Fruit fly (Drosophila melanogaster) whole organism, adult: ENCODE results near the gene CG4301.

Experiments used
- CG11617 ChIP-seq: fragments of 200-800 bp; sonication (Bioruptor generic); optimal IDR thresholded peaks from 2 replicates; lab custom pipeline; 2017; ENCODE audit warnings: mild to moderate bottlenecking, missing biosample characterization, missing genetic modification reagents, missing genetic modification characterization
- CG12768 ChIP-seq: fragments of 200-800 bp; sonication (Bioruptor generic); optimal IDR thresholded peaks from 2 replicates; lab custom pipeline; 2017; ENCODE audit warnings: missing biosample characterization, missing genetic modification characterization, mild to moderate bottlenecking, moderate library complexity, missing genetic modification reagents
- CG1620 ChIP-seq: fragments of 200-800 bp; sonication (Bioruptor generic); optimal IDR thresholded peaks from 2 replicates; lab custom pipeline; 2016; ENCODE audit warnings: missing biosample characterization, missing genetic modification characterization
- CG33017 ChIP-seq: fragments of 200-800 bp; sonication (Bioruptor generic); optimal IDR thresholded peaks from 2 replicates; lab custom pipeline; 2018; ENCODE audit warnings: missing biosample characterization, mild to moderate bottlenecking, missing genetic modification characterization, moderate library complexity
- CG5204 ChIP-seq: fragments of 200-800 bp; sonication (Bioruptor generic); optimal IDR thresholded peaks from 2 replicates; lab custom pipeline; 2016; ENCODE audit warnings: missing biosample characterization, missing genetic modification characterization
- CG7101 ChIP-seq: fragments of 200-800 bp; sonication (Bioruptor generic); optimal IDR thresholded peaks from 2 replicates; lab custom pipeline; 2018; ENCODE audit warnings: missing biosample characterization, mild to moderate bottlenecking, missing genetic modification characterization, moderate library complexity
- Clk ChIP-seq: fragments of 200-800 bp; sonication (Bioruptor generic); optimal IDR thresholded peaks from 2 replicates; lab custom pipeline; 2017; ENCODE audit warnings: missing biosample characterization, missing genetic modification characterization
- Crg-1 ChIP-seq: fragments of 200-800 bp; sonication (Bioruptor generic); optimal IDR thresholded peaks from 2 replicates; lab custom pipeline; 2016; ENCODE audit warnings: missing biosample characterization, missing genetic modification characterization
- Hr96 ChIP-seq: fragments of 200-800 bp; sonication (Bioruptor generic); optimal IDR thresholded peaks from 2 replicates; lab custom pipeline; 2016; ENCODE audit warnings: missing biosample characterization, missing genetic modification characterization
- bab1 ChIP-seq: fragments of 200-800 bp; sonication (Bioruptor generic); optimal IDR thresholded peaks from 3 replicates; lab custom pipeline; 2019; ENCODE audit warnings: missing biosample characterization, mild to moderate bottlenecking, missing genetic modification characterization, moderate library complexity
- cnc ChIP-seq, 2 experiments: fragments of >200 bp; optimal IDR thresholded peaks; 2 replicates each; lab custom pipeline; 2017
- kay ChIP-seq: fragments of 200-800 bp; sonication (Bioruptor generic); peaks from one replicate; lab custom pipeline; 2016; ENCODE audit warnings: missing biosample characterization, missing genetic modification characterization, borderline replicate concordance
- ovo ChIP-seq: fragments of 200-800 bp; sonication (Bioruptor generic); optimal IDR thresholded peaks from 2 replicates; lab custom pipeline; 2016; ENCODE audit warnings: missing biosample characterization, missing genetic modification characterization
- pad ChIP-seq: fragments of 200-800 bp; sonication (Bioruptor generic); optimal IDR thresholded peaks from 3 replicates; lab custom pipeline; 2017; ENCODE audit warnings: missing biosample characterization, missing genetic modification characterization, mild to moderate bottlenecking, moderate library complexity, missing genetic modification reagents

dm6 chrX:16406083-16406482 is 774 bp downstream of the CG4301 start:
- TF ChIP-seq ovo (GFP tag; lab: Kevin White, UChicago): no peak
- no peak for TF ChIP-seq CG33017 (tag; lab: Kevin White, UChicago)
- TF ChIP-seq CG12768 (GFP tag; lab: Kevin White, UChicago): no peak
- TF ChIP-seq Clk (GFP tag; lab: Kevin White, UChicago): no peak
- TF ChIP-seq pad (GFP tag; lab: Kevin White, UChicago): no peak
- TF ChIP-seq bab1 (GFP tag; lab: Kevin White, UChicago): no peak
- TF ChIP-seq CG11617 (GFP tag; lab: Kevin White, UChicago): no peak
- TF ChIP-seq CG5204 (GFP tag; lab: Kevin White, UChicago): no peak
- no peak for TF ChIP-seq cnc (optimal IDR thresholded peaks at IDR 0.05; lab: Kevin White, UChicago)
- TF ChIP-seq CG7101 (tag; lab: Kevin White, UChicago): no peak
- TF ChIP-seq Crg-1 (GFP tag; lab: Kevin White, UChicago): no peak
- TF ChIP-seq Hr96 (GFP tag; lab: Kevin White, UChicago): no peak
- no peak for TF ChIP-seq CG1620 (GFP tag; lab: Kevin White, UChicago)
- no peak for TF ChIP-seq kay (GFP tag; lab: Kevin White, UChicago)
